Fruit fly (Drosophila melanogaster): Measurements from ENCODE around the gene ND-13B.
A peak's percentile ranks its signal among the peaks of the same experiment; 100 is the strongest.

ND-13B gene

DNA sequence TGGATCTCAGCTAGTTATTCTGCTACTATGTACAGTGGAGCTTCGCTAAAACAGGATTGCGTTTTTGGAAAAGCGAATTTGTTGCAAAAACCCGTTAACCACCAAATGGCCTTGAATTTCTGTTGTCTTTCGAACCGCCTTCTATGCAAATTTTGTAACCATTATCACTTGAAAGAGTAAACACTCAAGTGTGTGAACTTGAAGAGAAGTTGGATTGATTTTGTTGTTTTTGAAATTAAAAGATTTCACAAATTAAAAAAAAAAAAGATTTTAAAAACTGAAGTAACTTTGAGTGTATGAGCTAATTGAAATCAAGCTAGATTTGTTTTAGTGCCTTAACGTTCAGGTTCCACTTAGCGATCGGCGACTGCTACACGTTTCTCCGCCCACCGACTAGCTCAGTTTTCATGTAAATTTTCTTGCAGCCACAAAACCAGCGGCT is 10.0 kb downstream of the ND-13B start (continued):
- TF ChIP-seq cg (GFP tag; optimal IDR thresholded peaks at IDR 0.05) = no peak
- TF ChIP-seq CG32532 (GFP tag; IDR thresholded peaks at IDR 0.05) = peak; percentile 78
- peak; percentile 15 for TF ChIP-seq Ravus (GFP tag; IDR thresholded peaks at IDR 0.05)
- TF ChIP-seq ftz-f1 (GFP tag; optimal IDR thresholded peaks at IDR 0.05) = no peak
- peak; percentile 38 for TF ChIP-seq CG9932 (GFP tag; IDR thresholded peaks at IDR 0.05)
- no peak for TF ChIP-seq schlank (tag; optimal IDR thresholded peaks at IDR 0.05)
- TF ChIP-seq CG17361 (GFP tag; IDR thresholded peaks at IDR 0.05) = peak; percentile 84
- peak; percentile 68 for TF ChIP-seq CG10979 (tag; optimal IDR thresholded peaks at IDR 0.05)
- TF ChIP-seq CG2712 (tag; optimal IDR thresholded peaks at IDR 0.05) = peak; percentile 63
- peak; percentile 54 for TF ChIP-seq CG18476 (GFP tag; optimal IDR thresholded peaks at IDR 0.05)
- TF ChIP-seq CG3407 (GFP tag; optimal IDR thresholded peaks at IDR 0.05) = peak; percentile 22
- TF ChIP-seq odd (GFP tag; optimal IDR thresholded peaks at IDR 0.05) = peak; percentile 26
- TF ChIP-seq CG6683 (GFP tag; optimal IDR thresholded peaks at IDR 0.05) = peak; percentile 18
- TF ChIP-seq ro (GFP tag; IDR thresholded peaks at IDR 0.05) = no peak
- TF ChIP-seq Ets65A (GFP tag) = peak; percentile 98
- TF ChIP-seq al (GFP tag; IDR thresholded peaks at IDR 0.05) = peak; percentile 59; the same call in 1 of the 2 replicates
- peak; percentile 56 for TF ChIP-seq E2f1 (GFP tag; IDR thresholded peaks at IDR 0.05)
- peak; percentile 36; the same call in 1 of the 2 replicates for TF ChIP-seq CG17612 (GFP tag; IDR thresholded peaks at IDR 0.05)
- peak; percentile 36 for TF ChIP-seq en (GFP tag; optimal IDR thresholded peaks at IDR 0.05)
- TF ChIP-seq dpn (GFP tag; optimal IDR thresholded peaks at IDR 0.05) = peak; percentile 53 to 74
- TF ChIP-seq Dbx (GFP tag; IDR thresholded peaks at IDR 0.05) = 0 out of 3 replicates have a peak, but pooled peaks have one; percentile 20
- peak; percentile 45 for TF ChIP-seq eyg (GFP tag; optimal IDR thresholded peaks at IDR 0.05)
- no peak; the same call in 2 of the 3 replicates for TF ChIP-seq gce (GFP tag; IDR thresholded peaks at IDR 0.05)
- TF ChIP-seq CG17328 (GFP tag; IDR thresholded peaks at IDR 0.05) = peak; percentile 45; the same call in 1 of the 2 replicates
- no peak for TF ChIP-seq da (GFP tag; optimal IDR thresholded peaks at IDR 0.05)
- TF ChIP-seq Eip74EF (GFP tag; optimal IDR thresholded peaks at IDR 0.05) = peak in 1 of 2 experiments; percentile 42
- TF ChIP-seq CTCF (GFP tag; optimal IDR thresholded peaks at IDR 0.05) = peak; percentile 9
- TF ChIP-seq Atf3 (GFP tag; optimal IDR thresholded peaks at IDR 0.05) = peak; percentile 4
- TF ChIP-seq E2f2 (GFP tag; IDR thresholded peaks at IDR 0.05) = peak; percentile 49; the same call in 1 of the 2 replicates
- peak; percentile 75 for TF ChIP-seq tgo (GFP tag; IDR thresholded peaks at IDR 0.05)
- TF ChIP-seq chm (GFP tag; IDR thresholded peaks at IDR 0.05) = peak; percentile 35; the same call in 1 of the 2 replicates
- no peak for TF ChIP-seq TFAM (GFP tag; optimal IDR thresholded peaks at IDR 0.05)
- TF ChIP-seq pb (GFP tag; optimal IDR thresholded peaks at IDR 0.05) = peak; percentile 83
- TF ChIP-seq ind (GFP tag; optimal IDR thresholded peaks at IDR 0.05) = peak; percentile 80
- peak; percentile 63 for TF ChIP-seq CG15011 (GFP tag; optimal IDR thresholded peaks at IDR 0.05)
- TF ChIP-seq Nf-YB (GFP tag; optimal IDR thresholded peaks at IDR 0.05) = peak; percentile 16
- TF ChIP-seq CG11504 (tag; optimal IDR thresholded peaks at IDR 0.05) = peak; percentile 81
- TF ChIP-seq bcd (GFP tag; optimal IDR thresholded peaks at IDR 0.05) = peak; percentile 65
- TF ChIP-seq Optix (GFP tag; IDR thresholded peaks at IDR 0.05) = peak; percentile 62; the same call in 1 of the 3 replicates
- peak; percentile 70; the same call in 2 of the 3 replicates for TF ChIP-seq CG11456 (GFP tag; IDR thresholded peaks at IDR 0.05)
- peak; percentile 67 for TF ChIP-seq her (GFP tag; optimal IDR thresholded peaks at IDR 0.05)
- peak; percentile 58 for TF ChIP-seq CG4854 (GFP tag; optimal IDR thresholded peaks at IDR 0.05)
- peak; percentile 15 for TF ChIP-seq CG15601 (tag; optimal IDR thresholded peaks at IDR 0.05)
- no peak for TF ChIP-seq nom (GFP tag; optimal IDR thresholded peaks at IDR 0.05)
- TF ChIP-seq Hsf (GFP tag; optimal IDR thresholded peaks at IDR 0.05) = peak; percentile 53
- no peak for TF ChIP-seq Bteb2 (GFP tag; optimal IDR thresholded peaks at IDR 0.05)
- peak; percentile 65 for TF ChIP-seq Xrp1 (GFP tag; IDR thresholded peaks at IDR 0.05)
- no peak for TF ChIP-seq pros (GFP tag; optimal IDR thresholded peaks at IDR 0.05)
- peak; percentile 83 for TF ChIP-seq Drgx (GFP tag; IDR thresholded peaks at IDR 0.05)
- peak; percentile 69 for TF ChIP-seq Oaz (GFP tag; IDR thresholded peaks at IDR 0.05)
- peak; percentile 22 for TF ChIP-seq ERR (GFP tag; optimal IDR thresholded peaks at IDR 0.05)
- TF ChIP-seq Elba2 (GFP tag; optimal IDR thresholded peaks at IDR 0.05) = no peak
